Fruit fly (Drosophila melanogaster) whole organism, wandering third instar larva: ENCODE measurements around the gene Gmd.

ENCODE experiments used
- CG32264 ChIP-seq: fragments of 200-800 bp; sonication (Bioruptor generic); optimal IDR thresholded peaks from 2 replicates; lab custom pipeline; 2016; ENCODE audit warnings: missing biosample characterization, missing genetic modification characterization
- GATAd ChIP-seq: sonication (Bioruptor generic); optimal IDR thresholded peaks from 2 replicates; lab custom pipeline; 2016; ENCODE audit warnings: missing biosample characterization, missing genetic modification characterization
- Hnf4 ChIP-seq: fragments of 200-800 bp; sonication (Bioruptor generic); optimal IDR thresholded peaks from 2 replicates; lab custom pipeline; 2016; ENCODE audit warnings: missing biosample characterization, mild to moderate bottlenecking, missing genetic modification characterization

dm6 chr2L:4998571-4999191, 21.9 kb upstream of the Gmd start:
- TF ChIP-seq GATAd (GFP tag; lab: Kevin White, UChicago) (no peak), CG32264 (no peak), Hnf4 (GFP tag; lab: Kevin White, UChicago) (no peak)
